Worm (Caenorhabditis elegans) whole organism, young adult: ENCODE results near the gene Y37A1A.3.

ENCODE experiments used
- B0261.1 ChIP-seq: sonication (generic microtip); optimal IDR thresholded peaks from 2 replicates; lab custom pipeline; 2016; ENCODE audit warnings: mild to moderate bottlenecking, missing genetic modification characterization, moderate library complexity, missing compliant biosample characterization
- B0336.3 ChIP-seq: fragments of 200-800 bp; sonication (Bioruptor generic); IDR thresholded peaks from 2 replicates; pipeline ENCODE4 v1.3.6; 2022; ENCODE audit warnings: missing genetic modification characterization, missing compliant biosample characterization
- C06A6.2 ChIP-seq: fragments of 200-800 bp; sonication (Bioruptor generic); conservative IDR thresholded peaks from 2 replicates; pipeline ENCODE4 v1.3.6; 2022; ENCODE audit warnings: missing genetic modification characterization, missing compliant biosample characterization
- D2030.7 ChIP-seq: fragments of 200-800 bp; sonication (Bioruptor generic); IDR thresholded peaks from 2 replicates; pipeline ENCODE4 v1.3.6; 2022; ENCODE audit warnings: missing genetic modification reagents, missing genetic modification characterization, missing compliant biosample characterization
- F10E7.11 ChIP-seq: sonication (generic microtip); optimal IDR thresholded peaks from 2 replicates; lab custom pipeline; 2017; ENCODE audit warnings: mild to moderate bottlenecking, missing genetic modification characterization, moderate library complexity, missing compliant biosample characterization
- F22D6.2 ChIP-seq: sonication (generic microtip); optimal IDR thresholded peaks from 2 replicates; lab custom pipeline; 2016; ENCODE audit warnings: mild to moderate bottlenecking, missing genetic modification characterization, missing compliant biosample characterization
- F23B12.7 ChIP-seq: sonication (generic microtip); optimal IDR thresholded peaks from 2 replicates; lab custom pipeline; 2017; ENCODE audit warnings: missing genetic modification characterization, mild to moderate bottlenecking, missing compliant biosample characterization, antibody characterized with exemption, moderate library complexity; ENCODE audit not compliant: insufficient read depth
- F37B4.10 ChIP-seq: fragments of 200-800 bp; sonication (Bioruptor generic); IDR thresholded peaks from 2 replicates; pipeline ENCODE4 v1.3.6; 2022; ENCODE audit warnings: missing genetic modification characterization, missing compliant biosample characterization
- F52B5.7 ChIP-seq: sonication (generic microtip); optimal IDR thresholded peaks from 2 replicates; lab custom pipeline; 2016; ENCODE audit warnings: mild to moderate bottlenecking, missing genetic modification characterization, missing compliant biosample characterization
- F57C9.4 ChIP-seq: sonication (generic microtip); optimal IDR thresholded peaks from 2 replicates; lab custom pipeline; 2017; ENCODE audit warnings: mild to moderate bottlenecking, missing genetic modification characterization, missing compliant biosample characterization
- K12H6.12 ChIP-seq: fragments of 200-800 bp; sonication (Bioruptor generic); optimal IDR thresholded peaks from 2 replicates; lab custom pipeline; 2018; ENCODE audit warnings: mild to moderate bottlenecking, missing genetic modification characterization, missing compliant biosample characterization
- T26A5.8 ChIP-seq: sonication (generic microtip); optimal IDR thresholded peaks from 2 replicates; lab custom pipeline; 2016; ENCODE audit warnings: missing genetic modification characterization, missing compliant biosample characterization
- akir-1 ChIP-seq: fragments of 200-800 bp; sonication (Bioruptor generic); optimal IDR thresholded peaks from 2 replicates; lab custom pipeline; 2018; ENCODE audit warnings: mild to moderate bottlenecking, missing genetic modification characterization, moderate library complexity, missing compliant biosample characterization
- aptf-3 ChIP-seq: fragments of 200-800 bp; sonication (Bioruptor generic); IDR thresholded peaks from 2 replicates; pipeline ENCODE4 v1.3.6; 2022; ENCODE audit warnings: missing genetic modification characterization, missing compliant biosample characterization
- atf-7 ChIP-seq: sonication (generic microtip); optimal IDR thresholded peaks from 2 replicates; lab custom pipeline; 2017; ENCODE audit warnings: mild to moderate bottlenecking, missing genetic modification characterization, missing compliant biosample characterization
- attf-3 ChIP-seq: fragments of 200-800 bp; sonication (Bioruptor generic); conservative IDR thresholded peaks from 2 replicates; pipeline ENCODE4 v1.3.6; 2022; ENCODE audit warnings: missing genetic modification reagents, missing genetic modification characterization, missing compliant biosample characterization
- attf-6 ChIP-seq: fragments of 200-800 bp; sonication (Bioruptor generic); IDR thresholded peaks from 2 replicates; pipeline ENCODE4 v1.3.6; 2022; ENCODE audit warnings: missing genetic modification reagents, missing genetic modification characterization, missing compliant biosample characterization
- bed-2 ChIP-seq: fragments of 200-800 bp; sonication (Bioruptor generic); IDR thresholded peaks from 2 replicates; pipeline ENCODE4 v1.3.6; 2022; ENCODE audit warnings: missing genetic modification reagents, missing genetic modification characterization, missing compliant biosample characterization
- ccch-3 ChIP-seq: fragments of 200-800 bp; sonication (Bioruptor generic); optimal IDR thresholded peaks from 2 replicates; lab custom pipeline; 2018; ENCODE audit warnings: mild to moderate bottlenecking, missing genetic modification characterization, missing compliant biosample characterization
- cebp-1 ChIP-seq, 2 experiments: fragments of 200-800 bp in 1 of 2; sonication (Bioruptor generic) in 1 of 2; sonication (generic microtip) in 1 of 2; IDR thresholded peaks in 1 of 2; optimal IDR thresholded peaks in 1 of 2; 2 replicates each; pipeline versions ENCODE4 v1.3.6 to Lab custom; 2017 to 2022; ENCODE audit warnings: missing compliant biosample characterization in 2 of 2, missing genetic modification characterization in 2 of 2, mild to moderate bottlenecking in 1 of 2, missing genetic modification reagents in 1 of 2, moderate library complexity in 1 of 2
- ceh-100 ChIP-seq: fragments of 200-800 bp; sonication (Bioruptor generic); IDR thresholded peaks from 2 replicates; pipeline ENCODE4 v1.3.6; 2022; ENCODE audit warnings: missing genetic modification reagents, missing genetic modification characterization, missing compliant biosample characterization
- ceh-91 ChIP-seq: fragments of 200-800 bp; sonication (Bioruptor generic); IDR thresholded peaks from 2 replicates; pipeline ENCODE4 v1.3.6; 2022; ENCODE audit warnings: missing genetic modification reagents, missing genetic modification characterization, missing compliant biosample characterization
- dpl-1 ChIP-seq: fragments of 150-350 bp; optimal IDR thresholded peaks from 2 replicates; lab custom pipeline; 2014; ENCODE audit warnings: missing biosample characterization, missing genetic modification reagents, missing genetic modification characterization
- egl-18 ChIP-seq: fragments of 200-800 bp; sonication (Bioruptor generic); IDR thresholded peaks from 2 replicates; pipeline ENCODE4 v1.3.6; 2022; ENCODE audit warnings: missing genetic modification reagents, missing genetic modification characterization, missing compliant biosample characterization
- egl-44 ChIP-seq: fragments of 200-800 bp; sonication (Bioruptor generic); IDR thresholded peaks from 2 replicates; pipeline ENCODE4 v1.3.6; 2022; ENCODE audit warnings: missing genetic modification reagents, missing genetic modification characterization, missing compliant biosample characterization
- egrh-3 ChIP-seq: fragments of 200-800 bp; sonication (Bioruptor generic); IDR thresholded peaks from 2 replicates; pipeline ENCODE4 v1.3.6; 2022; ENCODE audit warnings: missing genetic modification reagents, missing genetic modification characterization, missing compliant biosample characterization
- ekl-4 ChIP-seq: fragments of 200-800 bp; sonication (Bioruptor generic); IDR thresholded peaks from 2 replicates; pipeline ENCODE4 v1.3.6; 2022; ENCODE audit warnings: missing genetic modification reagents, missing genetic modification characterization, missing compliant biosample characterization
- ets-4 ChIP-seq: fragments of 200-800 bp; sonication (Bioruptor generic); optimal IDR thresholded peaks from 2 replicates; lab custom pipeline; 2018; ENCODE audit warnings: mild to moderate bottlenecking, missing genetic modification characterization, missing compliant biosample characterization
- fkh-3 ChIP-seq: sonication (generic microtip); optimal IDR thresholded peaks from 2 replicates; lab custom pipeline; 2016; ENCODE audit warnings: mild to moderate bottlenecking, missing genetic modification characterization, missing compliant biosample characterization
- gei-17 ChIP-seq: fragments of 200-800 bp; sonication (Bioruptor generic); optimal IDR thresholded peaks from 2 replicates; lab custom pipeline; 2018; ENCODE audit warnings: mild to moderate bottlenecking, missing genetic modification characterization, missing compliant biosample characterization
- him-1 ChIP-seq: sonication (generic microtip); optimal IDR thresholded peaks from 2 replicates; lab custom pipeline; 2016; ENCODE audit warnings: missing genotype, missing genetic modification reagents, missing genetic modification characterization, missing compliant biosample characterization
- lin-35 ChIP-seq, 3 experiments: fragments of 150-350 bp in 2 of 3; sonication (generic microtip) in 1 of 3; optimal IDR thresholded peaks; 2 replicates each; lab custom pipeline; 2014 to 2018; ENCODE audit warnings: missing biosample characterization in 3 of 3, missing genetic modification characterization in 3 of 3, missing genetic modification reagents in 3 of 3
- madf-6 ChIP-seq: fragments of 200-800 bp; sonication (Bioruptor generic); IDR thresholded peaks from 2 replicates; pipeline ENCODE4 v1.3.6; 2022; ENCODE audit warnings: missing genetic modification reagents, missing genetic modification characterization, missing compliant biosample characterization
- nhr-179 ChIP-seq: sonication (generic microtip); optimal IDR thresholded peaks from 2 replicates; lab custom pipeline; 2016; ENCODE audit warnings: mild to moderate bottlenecking, missing genetic modification characterization, missing compliant biosample characterization
- nhr-80 ChIP-seq: sonication (generic microtip); optimal IDR thresholded peaks from 2 replicates; lab custom pipeline; 2016; ENCODE audit warnings: missing genetic modification characterization, missing compliant biosample characterization
- pha-4 ChIP-seq: fragments of 150-350 bp; sonication (generic microtip); optimal IDR thresholded peaks from 2 replicates; lab custom pipeline; 2014; ENCODE audit warnings: missing biosample characterization, missing genetic modification reagents, missing genetic modification characterization
- rpc-1 ChIP-seq, 2 experiments: fragments of 150-350 bp in 1 of 2; sonication (generic microtip) in 1 of 2; optimal IDR thresholded peaks; 2 replicates each; lab custom pipeline; 2014 to 2018; ENCODE audit warnings: missing biosample characterization in 1 of 2, missing genetic modification characterization in 1 of 2, missing genetic modification reagents in 1 of 2, missing genotype in 1 of 2
- sea-2 ChIP-seq: fragments of 200-800 bp; sonication (Bioruptor generic); IDR thresholded peaks from 2 replicates; pipeline ENCODE4 v1.3.6; 2022; ENCODE audit warnings: missing genetic modification characterization, missing compliant biosample characterization
- snpc-3.4 ChIP-seq: sonication (generic microtip); optimal IDR thresholded peaks from 2 replicates; lab custom pipeline; 2017; ENCODE audit warnings: missing genetic modification characterization, mild to moderate bottlenecking, missing compliant biosample characterization, antibody characterized with exemption, moderate library complexity, missing genotype, missing genetic modification reagents
- snpc-4 ChIP-seq, 5 experiments: fragments of 150-350 bp in 1 of 5; sonication (generic microtip) in 4 of 5; optimal IDR thresholded peaks; 2 replicates each; lab custom pipeline; 2014 to 2018; ENCODE audit warnings: missing genetic modification characterization in 5 of 5, missing biosample characterization in 3 of 5, antibody characterized with exemption in 2 of 5, mild to moderate bottlenecking in 2 of 5, missing compliant biosample characterization in 2 of 5, missing genotype in 2 of 5, moderate library complexity in 2 of 5, missing genetic modification reagents in 1 of 5
- sptf-2 ChIP-seq: fragments of 200-800 bp; sonication (Bioruptor generic); optimal IDR thresholded peaks from 2 replicates; lab custom pipeline; 2018; ENCODE audit warnings: mild to moderate bottlenecking, missing genetic modification characterization, missing compliant biosample characterization
- tlf-1 ChIP-seq: fragments of 200-800 bp; sonication (Bioruptor generic); optimal IDR thresholded peaks from 2 replicates; lab custom pipeline; 2018; ENCODE audit warnings: mild to moderate bottlenecking, missing genetic modification characterization, missing compliant biosample characterization
- zim-3 ChIP-seq: sonication (generic microtip); optimal IDR thresholded peaks from 2 replicates; lab custom pipeline; 2017; ENCODE audit warnings: mild to moderate bottlenecking, missing genetic modification characterization, moderate library complexity, missing compliant biosample characterization
- ztf-22 ChIP-seq: fragments of 200-800 bp; sonication (Bioruptor generic); optimal IDR thresholded peaks from 2 replicates; lab custom pipeline; 2018; ENCODE audit warnings: mild to moderate bottlenecking, missing genetic modification characterization, moderate library complexity, missing compliant biosample characterization
- ztf-26 ChIP-seq: sonication (generic microtip); optimal IDR thresholded peaks from 2 replicates; lab custom pipeline; 2017; ENCODE audit warnings: missing genetic modification characterization, missing compliant biosample characterization
- ztf-6 ChIP-seq: fragments of 200-800 bp; sonication (Bioruptor generic); IDR thresholded peaks from 2 replicates; pipeline ENCODE4 v1.3.6; 2022; ENCODE audit warnings: missing genetic modification reagents, missing genetic modification characterization, missing compliant biosample characterization

Gene Y37A1A.3

ce11 chrIV:13882573-13882972 lies 20.1 kb downstream of the Y37A1A.3 start, which contains the start of gene thoc-7 (continued):
- TF ChIP-seq D2030.7, result no peak; the same call in 1 of the 2 replicates

- TF ChIP-seq gei-17 (GFP tag; lab: Kevin White, UChicago), result peak; percentile 19
- TF ChIP-seq F23B12.7, result peak; percentile 77
- TF ChIP-seq attf-3 (GFP tag; lab: Robert Waterston, UW), result peak; percentile 64
- TF ChIP-seq attf-6 (GFP tag; lab: Robert Waterston, UW), result peak; percentile 97
- peak; percentile 81 for TF ChIP-seq pha-4 (tag; lab: Kevin White, UChicago)
- TF ChIP-seq snpc-4 (GFP tag; optimal IDR thresholded peaks at IDR 0.05; lab: Kevin White, UChicago), result peak; percentile 93
- TF ChIP-seq snpc-4 (tag; optimal IDR thresholded peaks at IDR 0.05; lab: Kevin White, UChicago), result peak; percentile 69 to 96 (median 94)
- TF ChIP-seq tlf-1 (GFP tag; lab: Kevin White, UChicago), result peak; percentile 74
- TF ChIP-seq him-1 (tag; lab: Kevin White, UChicago), result peak; percentile 17
- peak; percentile 39 for TF ChIP-seq dpl-1 (GFP tag; lab: Kevin White, UChicago)
- TF ChIP-seq ets-4 (GFP tag; lab: Kevin White, UChicago), result no peak
- no peak for TF ChIP-seq aptf-3 (GFP tag; lab: Robert Waterston, UW)
- TF ChIP-seq ztf-26 (tag; lab: Kevin White, UChicago), result no peak
- no peak for TF ChIP-seq ccch-3 (GFP tag; lab: Kevin White, UChicago)
- no peak for TF ChIP-seq fkh-3
- no peak for TF ChIP-seq B0261.1
- TF ChIP-seq F57C9.4, result no peak
- no peak for TF ChIP-seq atf-7 (tag; lab: Kevin White, UChicago)
- peak; percentile 71 for TF ChIP-seq ceh-100 (GFP tag; lab: Robert Waterston, UW)
- no peak for TF ChIP-seq nhr-80 (tag; lab: Kevin White, UChicago)
- no peak for TF ChIP-seq F10E7.11 (tag; lab: Kevin White, UChicago)
- TF ChIP-seq ztf-22 (GFP tag; lab: Kevin White, UChicago), result no peak
- TF ChIP-seq nhr-179, result no peak
- TF ChIP-seq egl-18, result no peak
- no peak for TF ChIP-seq ztf-6
- 0 out of 2 replicates have a peak, but pooled peaks have one; percentile 35 for TF ChIP-seq B0336.3 (GFP tag; lab: Robert Waterston, UW)
- TF ChIP-seq rpc-1 (optimal IDR thresholded peaks at IDR 0.05; lab: Kevin White, UChicago), result no peak
- no peak for TF ChIP-seq rpc-1 (tag; optimal IDR thresholded peaks at IDR 0.05; lab: Kevin White, UChicago)
- TF ChIP-seq zim-3, result no peak
- peak; percentile 89 for TF ChIP-seq snpc-3.4
- peak; percentile 74 for TF ChIP-seq ceh-91 (GFP tag; lab: Robert Waterston, UW)
- 0 out of 2 replicates have a peak, but pooled peaks have one; percentile 45 for TF ChIP-seq cebp-1 (GFP tag; IDR thresholded peaks at IDR 0.05; lab: Robert Waterston, UW)
- TF ChIP-seq cebp-1 (tag; optimal IDR thresholded peaks at IDR 0.05; lab: Kevin White, UChicago), result peak; percentile 74
- no peak for TF ChIP-seq egrh-3 (GFP tag; lab: Robert Waterston, UW)
- TF ChIP-seq lin-35 (GFP tag; optimal IDR thresholded peaks at IDR 0.05; lab: Kevin White, UChicago), result peak in 2 of 3 experiments; percentile 37 to 69
- TF ChIP-seq T26A5.8 (tag; lab: Kevin White, UChicago), result no peak
- TF ChIP-seq C06A6.2 (GFP tag; lab: Robert Waterston, UW), result no peak
- no peak for TF ChIP-seq akir-1 (GFP tag; lab: Kevin White, UChicago)
- TF ChIP-seq bed-2 (GFP tag; lab: Robert Waterston, UW), result no peak
- TF ChIP-seq K12H6.12, result no peak
- peak; percentile 72 for TF ChIP-seq ekl-4
- no peak for TF ChIP-seq F22D6.2 (tag; lab: Kevin White, UChicago)
- peak; percentile 94 for TF ChIP-seq madf-6
- TF ChIP-seq F52B5.7 (tag; lab: Kevin White, UChicago), result no peak
- no peak for TF ChIP-seq egl-44 (GFP tag; lab: Robert Waterston, UW)
- TF ChIP-seq sptf-2 (GFP tag; lab: Kevin White, UChicago), result no peak
- TF ChIP-seq sea-2, result no peak
- TF ChIP-seq F37B4.10 (GFP tag; lab: Robert Waterston, UW), result no peak
Measured at ce11 chrIV:13881754-13882275, 20.9 kb downstream of the Y37A1A.3 start, which contains the start of gene rpl-29. Gene rpl-29, plus strand, starts transcription at chrIV:13882225.
